Worm (Caenorhabditis elegans) whole organism, L4 larva: ENCODE results near the gene Y71H2B.11.

Source experiments
- F10B5.3 ChIP-seq: sonication (generic microtip); optimal IDR thresholded peaks from 2 replicates; lab custom pipeline; 2016; ENCODE audit warnings: mild to moderate bottlenecking, missing genetic modification characterization, missing compliant biosample characterization
- F44E2.7 ChIP-seq: fragments of 200-800 bp; sonication (Bioruptor generic); IDR thresholded peaks from 2 replicates; pipeline ENCODE4 v2.1.2; 2022; ENCODE audit warnings: missing genetic modification characterization, missing compliant biosample characterization
- R02D3.7 ChIP-seq: fragments of 150-350 bp; sonication (generic microtip); optimal IDR thresholded peaks from 3 replicates; lab custom pipeline; 2014; ENCODE audit warnings: missing biosample characterization, missing genetic modification characterization
- Y105C5A.15 ChIP-seq: fragments of 200-800 bp; sonication (Bioruptor generic); IDR thresholded peaks from 2 replicates; pipeline ENCODE4 v1.3.6; 2022; ENCODE audit warnings: missing genetic modification characterization, missing compliant biosample characterization
- Y5F2A.4 ChIP-seq: fragments of 200-800 bp; sonication (Bioruptor generic); optimal IDR thresholded peaks from 2 replicates; lab custom pipeline; 2018; ENCODE audit warnings: mild to moderate bottlenecking, missing genetic modification characterization, missing compliant biosample characterization
- ZK546.5 ChIP-seq, 2 experiments: sonication (generic microtip); optimal IDR thresholded peaks; 2 replicates each; lab custom pipeline; 2017; ENCODE audit warnings: missing biosample characterization in 2 of 2, missing genetic modification characterization in 2 of 2
- ceh-62 ChIP-seq: sonication (generic microtip); optimal IDR thresholded peaks from 2 replicates; lab custom pipeline; 2017; ENCODE audit warnings: missing biosample characterization, missing genetic modification characterization
- ctbp-1 ChIP-seq: fragments of 200-800 bp; sonication (Bioruptor generic); IDR thresholded peaks from 2 replicates; pipeline ENCODE4 v1.3.6; 2022; ENCODE audit warnings: missing genetic modification reagents, missing genetic modification characterization, missing compliant biosample characterization
- daf-16 ChIP-seq, 3 experiments: sonication (generic microtip); optimal IDR thresholded peaks; 2 replicates each; lab custom pipeline; 2016 to 2017; ENCODE audit warnings: missing genetic modification characterization in 3 of 3, missing genetic modification reagents in 3 of 3, mild to moderate bottlenecking in 2 of 3, missing compliant biosample characterization in 2 of 3, missing biosample characterization in 1 of 3, moderate library complexity in 1 of 3
- daf-8 ChIP-seq: fragments of 200-800 bp; sonication (Bioruptor generic); IDR thresholded peaks from 2 replicates; pipeline ENCODE4 v1.3.6; 2022; ENCODE audit warnings: missing genetic modification characterization, missing compliant biosample characterization
- dpl-1 ChIP-seq: fragments of 150-350 bp; optimal IDR thresholded peaks from 2 replicates; lab custom pipeline; 2014; ENCODE audit warnings: missing biosample characterization, missing genetic modification reagents, missing genetic modification characterization
- dve-1 ChIP-seq: sonication (generic microtip); optimal IDR thresholded peaks from 2 replicates; lab custom pipeline; 2017; ENCODE audit warnings: antibody characterized with exemption, mild to moderate bottlenecking, missing genetic modification characterization, missing compliant biosample characterization; ENCODE audit not compliant: insufficient read depth
- hif-1 ChIP-seq, 2 experiments: sonication (generic microtip); optimal IDR thresholded peaks; 2 replicates each; lab custom pipeline; 2016 to 2017; ENCODE audit warnings: missing compliant biosample characterization in 2 of 2, missing genetic modification characterization in 2 of 2, missing genetic modification reagents in 2 of 2, missing genotype in 2 of 2, mild to moderate bottlenecking in 1 of 2
- hlh-11 ChIP-seq: fragments of 200-800 bp; sonication (Bioruptor generic); optimal IDR thresholded peaks from 2 replicates; lab custom pipeline; 2018; ENCODE audit warnings: mild to moderate bottlenecking, missing genetic modification characterization, missing compliant biosample characterization
- hmg-1.1 ChIP-seq: fragments of 200-800 bp; sonication (Bioruptor generic); IDR thresholded peaks from 2 replicates; pipeline ENCODE4 v1.3.6; 2022; ENCODE audit warnings: missing genetic modification reagents, missing genetic modification characterization, missing compliant biosample characterization
- jun-1 ChIP-seq: fragments of 150-350 bp; optimal IDR thresholded peaks from 2 replicates; lab custom pipeline; 2014; ENCODE audit warnings: missing biosample characterization, missing genetic modification reagents, missing genetic modification characterization
- lim-7 ChIP-seq: fragments of 200-800 bp; sonication (Bioruptor generic); IDR thresholded peaks from 2 replicates; pipeline ENCODE4 v1.3.6; 2022; ENCODE audit warnings: missing genetic modification characterization, missing compliant biosample characterization
- lin-29 ChIP-seq: fragments of 200-800 bp; sonication (Bioruptor generic); IDR thresholded peaks from 2 replicates; pipeline ENCODE4 v1.3.6; 2022; ENCODE audit warnings: missing genetic modification reagents, missing genetic modification characterization, missing compliant biosample characterization
- lin-38 ChIP-seq: fragments of 200-800 bp; sonication (Bioruptor generic); IDR thresholded peaks from 2 replicates; pipeline ENCODE4 v1.3.6; 2022; ENCODE audit warnings: missing genetic modification reagents, missing genetic modification characterization, missing compliant biosample characterization
- lsy-2 ChIP-seq, 2 experiments: fragments of 150-350 bp in 1 of 2; sonication (generic microtip) in 1 of 2; optimal IDR thresholded peaks; 2 replicates each; lab custom pipeline; 2014 to 2017; ENCODE audit warnings: missing biosample characterization in 2 of 2, missing genetic modification characterization in 2 of 2
- mdt-29 ChIP-seq: fragments of 200-800 bp; sonication (Bioruptor generic); IDR thresholded peaks from 2 replicates; pipeline ENCODE4 v1.3.6; 2022; ENCODE audit warnings: missing genetic modification reagents, missing genetic modification characterization, missing compliant biosample characterization
- mes-2 ChIP-seq: sonication (generic microtip); optimal IDR thresholded peaks from 2 replicates; lab custom pipeline; 2016; ENCODE audit warnings: missing genotype, mild to moderate bottlenecking, missing genetic modification characterization, missing compliant biosample characterization; ENCODE audit not compliant: poor library complexity, severe bottlenecking
- mxl-3 ChIP-seq: fragments of 200-800 bp; sonication (Bioruptor generic); optimal IDR thresholded peaks from 2 replicates; lab custom pipeline; 2018; ENCODE audit warnings: mild to moderate bottlenecking, missing genetic modification characterization, missing compliant biosample characterization
- nhr-28 ChIP-seq: fragments of 150-350 bp; optimal IDR thresholded peaks from 2 replicates; lab custom pipeline; 2014; ENCODE audit warnings: missing biosample characterization, missing genetic modification characterization
- nhr-42 ChIP-seq: fragments of 200-800 bp; sonication (Bioruptor generic); IDR thresholded peaks from 2 replicates; pipeline ENCODE4 v1.3.6; 2022; ENCODE audit warnings: missing genetic modification characterization, missing compliant biosample characterization
- saeg-2 ChIP-seq: fragments of 200-800 bp; sonication (Bioruptor generic); IDR thresholded peaks from 2 replicates; pipeline ENCODE4 v1.3.6; 2022; ENCODE audit warnings: missing genetic modification reagents, missing genetic modification characterization, missing compliant biosample characterization
- sdz-12 ChIP-seq: fragments of 200-800 bp; sonication (Bioruptor generic); optimal IDR thresholded peaks from 2 replicates; lab custom pipeline; 2018; ENCODE audit warnings: mild to moderate bottlenecking, missing genetic modification characterization, missing compliant biosample characterization
- snpc-1.2 ChIP-seq: fragments of 200-800 bp; sonication (Bioruptor generic); IDR thresholded peaks from 2 replicates; pipeline ENCODE4 v1.3.6; 2022; ENCODE audit warnings: missing genetic modification reagents, missing genetic modification characterization, missing compliant biosample characterization
- spr-1 ChIP-seq: sonication (generic microtip); optimal IDR thresholded peaks from 2 replicates; lab custom pipeline; 2016; ENCODE audit warnings: mild to moderate bottlenecking, missing genetic modification characterization, missing compliant biosample characterization
- spr-3 ChIP-seq: fragments of 200-800 bp; sonication (Bioruptor generic); optimal IDR thresholded peaks from 2 replicates; lab custom pipeline; 2018; ENCODE audit warnings: mild to moderate bottlenecking, missing genetic modification characterization, missing compliant biosample characterization
- tag-97 ChIP-seq: fragments of 200-800 bp; sonication (Bioruptor generic); IDR thresholded peaks from 2 replicates; pipeline ENCODE4 v1.3.6; 2022; ENCODE audit warnings: missing genetic modification characterization, missing compliant biosample characterization
- unc-62 ChIP-seq, 3 experiments: fragments of 150-350 bp in 1 of 3; sonication (generic microtip); optimal IDR thresholded peaks in 2 of 3; peaks in 1 of 3; 1 replicate in 1 of 3; 2 replicates in 2 of 3; lab custom pipeline; 2014 to 2017; ENCODE audit warnings: missing biosample characterization in 3 of 3, missing genetic modification characterization in 3 of 3, missing genetic modification reagents in 3 of 3, missing genotype in 1 of 3
- zfp-3 ChIP-seq: fragments of 200-800 bp; sonication (Bioruptor generic); conservative IDR thresholded peaks from 2 replicates; pipeline ENCODE4 v1.3.6; 2022; ENCODE audit warnings: missing genetic modification reagents, missing genetic modification characterization, missing compliant biosample characterization
- zip-2 ChIP-seq: fragments of 150-350 bp; optimal IDR thresholded peaks from 2 replicates; lab custom pipeline; 2014; ENCODE audit warnings: missing biosample characterization, missing genetic modification characterization
- ztf-7 ChIP-seq: fragments of 150-350 bp; optimal IDR thresholded peaks from 2 replicates; lab custom pipeline; 2014; ENCODE audit warnings: missing biosample characterization, missing genetic modification characterization

Gene Y71H2B.11

DNA sequence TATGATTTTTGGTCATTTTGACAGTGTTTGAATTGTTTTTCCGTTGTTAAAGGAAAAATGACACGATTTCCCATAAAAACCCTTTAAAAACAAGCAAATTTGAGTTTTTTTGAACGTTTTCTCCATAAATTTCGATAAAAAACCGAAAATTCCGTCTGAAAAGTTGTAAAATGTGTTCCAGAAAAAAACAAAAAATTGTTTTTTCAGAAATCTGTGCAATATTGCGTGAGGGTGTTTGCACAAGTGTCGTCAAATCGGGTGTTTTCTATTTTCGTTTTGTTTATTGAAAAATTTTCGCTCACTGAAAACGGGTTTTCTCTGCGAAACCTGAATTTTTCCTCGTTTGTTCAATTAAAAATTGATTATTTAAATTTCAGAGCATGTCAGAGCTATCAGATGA, 15.8 kb downstream of the Y71H2B.11 start, which contains the start of gene ppfr-4:
TSS of gene ppfr-4 (plus strand) at position 378 of the 400 bp plus-strand sequence.
- TF ChIP-seq ZK546.5 (tag; optimal IDR thresholded peaks at IDR 0.05; lab: Kevin White, UChicago) (no peak), ztf-7 (tag; lab: Kevin White, UChicago) (no peak), mxl-3 (GFP tag; lab: Kevin White, UChicago) (no peak), mdt-29 (GFP tag; lab: Robert Waterston, UW) (no peak), spr-3 (GFP tag; lab: Kevin White, UChicago) (no peak), hlh-11 (no peak), daf-16 (GFP tag; optimal IDR thresholded peaks at IDR 0.05; lab: Kevin White, UChicago) (no peak), daf-16 (tag; optimal IDR thresholded peaks at IDR 0.05; lab: Kevin White, UChicago) (peak; percentile 15), ctbp-1 (GFP tag; lab: Robert Waterston, UW) (no peak), tag-97 (GFP tag; lab: Robert Waterston, UW) (no peak), lin-38 (GFP tag; lab: Robert Waterston, UW) (no peak), jun-1 (tag; lab: Kevin White, UChicago) (no peak), dpl-1 (GFP tag; lab: Kevin White, UChicago) (peak; percentile 19), dve-1 (tag; lab: Kevin White, UChicago) (peak; percentile 1), hmg-1.1 (GFP tag; lab: Robert Waterston, UW) (no peak), lsy-2 (tag; optimal IDR thresholded peaks at IDR 0.05; lab: Kevin White, UChicago) (peak in 1 of 2 experiments; percentile 24), Y105C5A.15 (GFP tag; lab: Robert Waterston, UW) (no peak), lim-7 (GFP tag; lab: Robert Waterston, UW) (no peak)

DNA sequence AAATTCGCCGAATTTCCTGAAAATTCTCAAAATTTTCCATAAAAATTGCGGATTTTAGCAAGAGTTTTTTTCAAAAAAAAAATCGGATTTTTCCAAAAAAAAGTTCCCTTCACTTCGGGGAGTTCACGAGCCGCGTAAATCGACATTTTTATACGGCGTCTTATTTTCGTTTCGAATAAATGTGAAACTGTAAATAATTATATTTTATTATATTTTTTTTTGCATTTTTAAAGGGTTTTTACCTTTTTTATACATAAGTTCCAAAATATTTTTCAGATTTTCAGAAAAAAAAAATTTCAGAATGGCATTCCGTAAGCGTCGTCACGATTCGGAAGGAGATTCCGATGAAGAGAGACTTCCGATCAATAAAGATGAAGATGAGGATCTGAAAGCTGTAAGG, 19.1 kb downstream of the Y71H2B.11 start, which contains the start of gene Y71H2B.2:
TSS of gene Y71H2B.2 (plus strand) at position 301 of the 400 bp plus-strand sequence.
- TF ChIP-seq lin-29 (GFP tag; lab: Robert Waterston, UW) = no peak
- no peak for TF ChIP-seq mes-2
- no peak for TF ChIP-seq hmg-1.1 (GFP tag; lab: Robert Waterston, UW)
- no peak for TF ChIP-seq spr-1 (tag; lab: Kevin White, UChicago)
- TF ChIP-seq F44E2.7 (GFP tag; lab: Robert Waterston, UW) = no peak
- TF ChIP-seq hif-1 (tag; optimal IDR thresholded peaks at IDR 0.05; lab: Kevin White, UChicago) = no peak
- TF ChIP-seq F10B5.3 (tag; lab: Kevin White, UChicago) = no peak
- no peak for TF ChIP-seq R02D3.7
- no peak for TF ChIP-seq Y5F2A.4
- no peak for TF ChIP-seq nhr-42 (GFP tag; lab: Robert Waterston, UW)
- no peak for TF ChIP-seq daf-8 (GFP tag; lab: Robert Waterston, UW)
- no peak for TF ChIP-seq ZK546.5 (tag; optimal IDR thresholded peaks at IDR 0.05; lab: Kevin White, UChicago)
- TF ChIP-seq zfp-3 (GFP tag; lab: Robert Waterston, UW) = no peak
- TF ChIP-seq zip-2 = no peak
- no peak for TF ChIP-seq sdz-12 (GFP tag; lab: Kevin White, UChicago)
- TF ChIP-seq jun-1 (tag; lab: Kevin White, UChicago) = no peak
- no peak for TF ChIP-seq ceh-62 (tag; lab: Kevin White, UChicago)
- no peak for TF ChIP-seq lin-38 (GFP tag; lab: Robert Waterston, UW)
- no peak for TF ChIP-seq dve-1 (tag; lab: Kevin White, UChicago)

DNA sequence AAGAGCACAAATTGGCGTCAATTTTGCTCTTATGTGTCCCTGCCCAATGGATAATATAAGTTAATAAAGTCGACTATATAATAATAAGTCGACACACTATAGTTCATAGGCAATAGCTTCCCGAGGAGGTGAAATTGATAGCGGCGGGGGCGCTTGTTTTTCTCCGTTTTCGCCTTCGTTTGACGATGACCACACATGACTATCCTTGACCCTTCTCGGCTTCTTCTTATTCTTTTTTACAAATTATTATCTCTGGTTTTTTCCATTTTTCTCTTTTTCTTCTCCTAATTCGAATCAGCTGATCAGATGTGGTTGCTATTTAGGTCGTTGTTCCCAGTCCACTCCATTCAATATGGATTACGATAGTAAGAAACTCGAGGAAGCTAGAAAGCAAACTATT, 24.9 kb downstream of the Y71H2B.11 start, which contains the start of gene acbp-8:
TSS of gene acbp-8 (plus strand) at position 324 of the 400 bp plus-strand sequence.
- no peak for TF ChIP-seq snpc-1.2 (GFP tag; lab: Robert Waterston, UW)
- TF ChIP-seq nhr-28 = peak; percentile 3
- TF ChIP-seq, all 104 proteins: peak for 1

DNA sequence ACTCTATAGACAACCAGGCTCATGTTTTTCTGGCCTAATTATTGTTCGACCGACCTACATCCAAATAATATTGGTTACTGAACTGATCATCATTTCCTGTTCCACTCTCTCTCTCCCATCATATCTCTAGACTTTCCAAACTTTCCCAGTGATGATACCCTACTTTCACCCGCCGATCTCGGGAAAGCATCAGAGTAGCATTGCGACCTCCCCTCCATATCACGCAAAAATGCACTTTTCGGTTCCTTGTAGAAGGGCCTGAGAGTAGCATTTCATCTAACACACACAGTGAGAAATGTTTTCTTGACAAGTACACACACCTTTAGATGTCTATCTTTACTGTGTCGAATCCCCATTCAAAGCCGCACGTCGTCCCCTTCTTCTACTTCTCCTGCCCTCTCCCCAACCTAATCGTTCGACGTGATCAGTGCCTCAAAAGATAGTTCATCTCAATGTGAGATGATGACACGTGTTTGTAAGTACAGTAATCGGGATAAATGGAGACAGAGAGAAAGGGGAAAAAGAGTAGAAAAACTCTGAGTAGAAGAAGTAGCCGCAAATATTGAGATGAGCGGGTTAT, 29.1 kb downstream of the Y71H2B.11 start:
- peak; percentile 2 for TF ChIP-seq nhr-28
- peak in 1 of 2 experiments; percentile 30 for TF ChIP-seq lsy-2 (tag; optimal IDR thresholded peaks at IDR 0.05; lab: Kevin White, UChicago)
- TF ChIP-seq saeg-2 (GFP tag; lab: Robert Waterston, UW) = no peak
- peak in 1 of 2 experiments; percentile 9 for TF ChIP-seq unc-62 (GFP tag; optimal IDR thresholded peaks at IDR 0.05 in 1 of 2; lab: Kevin White, UChicago)
- TF ChIP-seq unc-62 (tag; optimal IDR thresholded peaks at IDR 0.05; lab: Kevin White, UChicago) = no peak
- TF ChIP-seq, all 104 proteins: peak for 3
